Worm (Caenorhabditis elegans) whole organism, L1 larva: ENCODE measurements around the gene F36H5.8.
A peak's percentile ranks its signal among the peaks of the same experiment; 100 is the strongest.
"Not testable (repeated sequence)": the region's sequence is repeated elsewhere in the genome, so short reads cannot be mapped to it uniquely, and the experiment has no call there.

Experiments
- C04F5.9 ChIP-seq: sonication (generic microtip); optimal IDR thresholded peaks from 2 replicates; lab custom pipeline; 2016; ENCODE audit warnings: missing genetic modification characterization, missing compliant biosample characterization
- C16A3.4 ChIP-seq: fragments of 150-350 bp; optimal IDR thresholded peaks from 2 replicates; lab custom pipeline; 2014; ENCODE audit warnings: missing biosample characterization, missing genetic modification characterization
- C34B4.2 ChIP-seq: sonication (generic microtip); optimal IDR thresholded peaks from 2 replicates; lab custom pipeline; 2017; ENCODE audit warnings: mild to moderate bottlenecking, missing genetic modification characterization, missing compliant biosample characterization
- blmp-1 ChIP-seq: fragments of 150-350 bp; optimal IDR thresholded peaks from 2 replicates; lab custom pipeline; 2014; ENCODE audit warnings: missing biosample characterization, missing genetic modification characterization
- ceh-82 ChIP-seq, 3 experiments: fragments of 150-350 bp in 1 of 3; sonication (generic microtip) in 2 of 3; optimal IDR thresholded peaks; 2 replicates each; lab custom pipeline; 2014 to 2017; ENCODE audit warnings: missing biosample characterization in 3 of 3, missing genetic modification characterization in 3 of 3
- efl-1 ChIP-seq, 4 experiments: fragments of 150-350 bp; optimal IDR thresholded peaks in 3 of 4; peaks in 1 of 4; 1 replicate in 1 of 4; 2 replicates in 3 of 4; lab custom pipeline; 2014; ENCODE audit warnings: missing biosample characterization in 2 of 4, missing genetic modification characterization in 2 of 4, missing genetic modification reagents in 2 of 4
- egl-27 ChIP-seq, 2 experiments: fragments of 150-350 bp in 1 of 2; sonication (generic microtip); optimal IDR thresholded peaks; 3 replicates each; lab custom pipeline; 2017 to 2018; ENCODE audit warnings: missing biosample characterization in 2 of 2, missing genetic modification characterization in 2 of 2, missing genetic modification reagents in 2 of 2
- elt-2 ChIP-seq: sonication (generic microtip); optimal IDR thresholded peaks from 2 replicates; lab custom pipeline; 2016; ENCODE audit warnings: missing genetic modification characterization, mild to moderate bottlenecking, inconsistent platforms, missing compliant biosample characterization, missing genetic modification reagents
- fkh-8 ChIP-seq: sonication (generic microtip); optimal IDR thresholded peaks from 2 replicates; lab custom pipeline; 2016; ENCODE audit warnings: mild to moderate bottlenecking, missing genetic modification characterization, missing compliant biosample characterization
- hlh-4 ChIP-seq: sonication (generic microtip); optimal IDR thresholded peaks from 2 replicates; lab custom pipeline; 2016; ENCODE audit warnings: mild to moderate bottlenecking, missing genetic modification characterization, missing compliant biosample characterization
- irx-1 ChIP-seq: sonication (generic microtip); optimal IDR thresholded peaks from 2 replicates; lab custom pipeline; 2016; ENCODE audit warnings: missing genetic modification characterization, missing compliant biosample characterization
- lin-13 ChIP-seq: fragments of 150-350 bp; optimal IDR thresholded peaks from 2 replicates; lab custom pipeline; 2014; ENCODE audit warnings: missing biosample characterization, missing genetic modification reagents, missing genetic modification characterization
- lin-14 ChIP-seq: fragments of 200-800 bp; sonication (Bioruptor generic); optimal IDR thresholded peaks from 2 replicates; lab custom pipeline; 2018; ENCODE audit warnings: mild to moderate bottlenecking, missing genetic modification characterization, moderate library complexity, missing compliant biosample characterization
- lin-35 ChIP-seq, 2 experiments: fragments of 150-350 bp; optimal IDR thresholded peaks; 2 replicates each; lab custom pipeline; 2014; ENCODE audit warnings: missing biosample characterization in 2 of 2, missing genetic modification characterization in 2 of 2, missing genetic modification reagents in 2 of 2
- lin-39 ChIP-seq: fragments of 150-350 bp; optimal IDR thresholded peaks from 2 replicates; lab custom pipeline; 2014; ENCODE audit warnings: missing biosample characterization, missing genetic modification reagents, missing genetic modification characterization
- lir-3 ChIP-seq: sonication (generic microtip); optimal IDR thresholded peaks from 2 replicates; lab custom pipeline; 2016; ENCODE audit warnings: mild to moderate bottlenecking, missing genetic modification characterization, moderate library complexity, missing compliant biosample characterization; ENCODE audit not compliant: poor library complexity
- mab-9 ChIP-seq: fragments of 200-800 bp; sonication (Bioruptor generic); IDR thresholded peaks from 2 replicates; pipeline ENCODE4 v1.3.6; 2022; ENCODE audit warnings: missing genetic modification reagents, missing genetic modification characterization, missing compliant biosample characterization
- nhr-11 ChIP-seq: fragments of 150-350 bp; optimal IDR thresholded peaks from 2 replicates; lab custom pipeline; 2014; ENCODE audit warnings: missing biosample characterization, missing genetic modification characterization
- nhr-20 ChIP-seq: sonication (generic microtip); optimal IDR thresholded peaks from 2 replicates; lab custom pipeline; 2016; ENCODE audit warnings: mild to moderate bottlenecking, missing genetic modification characterization, missing compliant biosample characterization
- nhr-237 ChIP-seq: fragments of 150-350 bp; optimal IDR thresholded peaks from 2 replicates; lab custom pipeline; 2014; ENCODE audit warnings: missing biosample characterization, missing genetic modification characterization
- nhr-28 ChIP-seq: fragments of 150-350 bp; optimal IDR thresholded peaks from 2 replicates; lab custom pipeline; 2014; ENCODE audit warnings: missing biosample characterization, missing genetic modification characterization
- nhr-47 ChIP-seq: sonication (generic microtip); optimal IDR thresholded peaks from 2 replicates; lab custom pipeline; 2016; ENCODE audit warnings: mild to moderate bottlenecking, missing genetic modification characterization, moderate library complexity, missing compliant biosample characterization
- nhr-84 ChIP-seq: sonication (generic microtip); optimal IDR thresholded peaks from 2 replicates; lab custom pipeline; 2017; ENCODE audit warnings: missing biosample characterization, missing genetic modification characterization
- pag-3 ChIP-seq: sonication (generic microtip); optimal IDR thresholded peaks from 2 replicates; lab custom pipeline; 2017; ENCODE audit warnings: missing genetic modification characterization, mild to moderate bottlenecking, missing compliant biosample characterization, antibody characterized with exemption, borderline replicate concordance; ENCODE audit not compliant: insufficient read depth
- pax-3 ChIP-seq: fragments of 200-800 bp; sonication (Bioruptor generic); optimal IDR thresholded peaks from 2 replicates; lab custom pipeline; 2018; ENCODE audit warnings: mild to moderate bottlenecking, missing genetic modification characterization, moderate library complexity, missing compliant biosample characterization
- skn-1 ChIP-seq: fragments of 150-350 bp; optimal IDR thresholded peaks from 2 replicates; lab custom pipeline; 2014; ENCODE audit warnings: missing biosample characterization, missing genetic modification characterization
- sptf-1 ChIP-seq: fragments of 150-350 bp; optimal IDR thresholded peaks from 2 replicates; lab custom pipeline; 2014; ENCODE audit warnings: missing biosample characterization, missing genetic modification characterization
- sup-37 ChIP-seq: fragments of 200-800 bp; sonication (Bioruptor generic); optimal IDR thresholded peaks from 2 replicates; lab custom pipeline; 2018; ENCODE audit warnings: mild to moderate bottlenecking, missing genetic modification characterization, missing compliant biosample characterization
- tbx-2 ChIP-seq: sonication (generic microtip); optimal IDR thresholded peaks from 2 replicates; lab custom pipeline; 2016; ENCODE audit warnings: missing genetic modification characterization, missing compliant biosample characterization
- unc-30 ChIP-seq: sonication (generic microtip); optimal IDR thresholded peaks from 2 replicates; lab custom pipeline; 2017; ENCODE audit warnings: missing biosample characterization, missing genetic modification characterization
- zag-1 ChIP-seq: fragments of 150-350 bp; optimal IDR thresholded peaks from 2 replicates; lab custom pipeline; 2014; ENCODE audit warnings: missing biosample characterization, missing genetic modification characterization
- ztf-4 ChIP-seq: fragments of 150-350 bp; optimal IDR thresholded peaks from 2 replicates; lab custom pipeline; 2014; ENCODE audit warnings: missing biosample characterization, missing genetic modification characterization

The F36H5.8 gene

ce11 chrII:1767458-1767857, 17.0 kb upstream of the F36H5.8 start:
- TF ChIP-seq elt-2 (tag; lab: Kevin White, UChicago) (peak; percentile 28), efl-1 (GFP tag; optimal IDR thresholded peaks at IDR 0.05 in 1 of 2; lab: Kevin White, UChicago) (peak in 1 of 2 experiments; percentile 43), lin-35 (GFP tag; optimal IDR thresholded peaks at IDR 0.05; lab: Kevin White, UChicago) (peak in 1 of 2 experiments; percentile 10)
- not testable (repeated sequence) for TF ChIP-seq efl-1 (optimal IDR thresholded peaks at IDR 0.05; lab: Kevin White, UChicago)

ce11 chrII:1766715-1767114, 16.2 kb upstream of the F36H5.8 start:
- TF ChIP-seq nhr-47 (tag; lab: Kevin White, UChicago), result no peak
- TF ChIP-seq zag-1 (tag; lab: Kevin White, UChicago), result no peak
- no peak for TF ChIP-seq pax-3 (tag; lab: Kevin White, UChicago)
- no peak for TF ChIP-seq lir-3 (tag; lab: Kevin White, UChicago)
- TF ChIP-seq pag-3, result no peak
- no peak for TF ChIP-seq C04F5.9 (tag; lab: Kevin White, UChicago)
- no peak for TF ChIP-seq nhr-28 (tag; lab: Kevin White, UChicago)
- no peak for TF ChIP-seq tbx-2 (tag; lab: Kevin White, UChicago)
- TF ChIP-seq C16A3.4 (tag; lab: Kevin White, UChicago), result no peak
- no peak for TF ChIP-seq nhr-237 (tag; lab: Kevin White, UChicago)
- TF ChIP-seq sptf-1 (tag; lab: Kevin White, UChicago), result no peak
- no peak for TF ChIP-seq mab-9 (GFP tag; lab: Robert Waterston, UW)
- no peak for TF ChIP-seq lin-13 (GFP tag; lab: Kevin White, UChicago)

DNA sequence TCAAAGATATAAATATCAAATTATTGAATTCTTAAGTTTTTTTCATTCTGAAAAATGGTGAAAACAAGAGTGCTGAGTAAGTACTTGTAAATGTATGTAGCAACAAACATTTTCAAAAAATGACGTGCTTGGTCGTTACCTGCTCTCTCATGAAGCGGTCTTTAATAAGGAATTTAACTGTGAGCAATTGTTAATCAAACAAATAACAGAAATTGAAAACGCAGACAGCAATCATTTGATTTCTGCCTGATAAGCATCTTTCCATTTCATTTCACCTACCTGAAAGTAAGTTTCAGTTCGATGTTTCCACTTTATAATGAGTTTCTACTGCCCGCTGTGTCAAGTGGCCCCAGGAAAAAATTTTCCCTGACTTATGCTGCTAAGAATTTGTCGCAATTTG, 12.6 kb upstream of the F36H5.8 start, which contains the start of gene math-28:
Gene math-28 (plus strand): TSS at position 301 of the 400 bp plus-strand sequence.
- TF ChIP-seq hlh-4 (tag; lab: Kevin White, UChicago), result no peak
- TF ChIP-seq blmp-1, result no peak
- TF ChIP-seq lin-13 (GFP tag; lab: Kevin White, UChicago), result no peak
- TF ChIP-seq lin-14 (GFP tag; lab: Kevin White, UChicago), result no peak
- no peak for TF ChIP-seq sup-37 (GFP tag; lab: Kevin White, UChicago)
- TF ChIP-seq, all 84 proteins: peak for 0

DNA sequence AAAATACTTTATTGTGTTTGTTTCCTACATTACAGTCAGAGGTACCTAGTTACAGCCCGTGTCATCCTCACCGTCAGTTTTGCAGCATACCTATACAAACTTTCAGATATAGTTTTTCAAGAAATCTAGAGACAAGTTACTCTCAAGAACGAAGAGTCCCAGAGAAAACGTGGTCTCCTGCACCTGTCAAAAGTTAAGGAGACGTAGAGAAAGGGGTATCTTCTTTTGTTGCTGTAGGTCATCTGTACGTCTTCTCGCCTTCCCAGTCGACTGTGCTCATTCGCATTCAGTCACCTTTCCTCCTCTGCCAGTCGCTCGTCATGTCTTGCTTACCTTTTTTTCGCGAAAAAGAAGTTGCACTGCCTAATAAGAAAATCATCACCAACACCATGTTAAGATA, 11.1 kb upstream of the F36H5.8 start, which contains the start of gene F36H5.4:
Gene F36H5.4 (plus strand): TSS at position 301 of the 400 bp plus-strand sequence.
- no peak for TF ChIP-seq lir-3 (tag; lab: Kevin White, UChicago)
- TF ChIP-seq nhr-47 (tag; lab: Kevin White, UChicago), result no peak
- TF ChIP-seq nhr-11, result no peak
- TF ChIP-seq nhr-84, result no peak
- no peak for TF ChIP-seq fkh-8 (tag; lab: Kevin White, UChicago)
- TF ChIP-seq elt-2 (tag; lab: Kevin White, UChicago), result no peak
- no peak for TF ChIP-seq skn-1 (tag; lab: Kevin White, UChicago)
- no peak for TF ChIP-seq lin-14 (GFP tag; lab: Kevin White, UChicago)
- TF ChIP-seq ceh-82 (tag; optimal IDR thresholded peaks at IDR 0.05; lab: Kevin White, UChicago), result no peak
- no peak for TF ChIP-seq nhr-20 (tag; lab: Kevin White, UChicago)
- no peak for TF ChIP-seq lin-39
- TF ChIP-seq C34B4.2 (tag; lab: Kevin White, UChicago), result no peak
- no peak for TF ChIP-seq ztf-4 (tag; lab: Kevin White, UChicago)

DNA sequence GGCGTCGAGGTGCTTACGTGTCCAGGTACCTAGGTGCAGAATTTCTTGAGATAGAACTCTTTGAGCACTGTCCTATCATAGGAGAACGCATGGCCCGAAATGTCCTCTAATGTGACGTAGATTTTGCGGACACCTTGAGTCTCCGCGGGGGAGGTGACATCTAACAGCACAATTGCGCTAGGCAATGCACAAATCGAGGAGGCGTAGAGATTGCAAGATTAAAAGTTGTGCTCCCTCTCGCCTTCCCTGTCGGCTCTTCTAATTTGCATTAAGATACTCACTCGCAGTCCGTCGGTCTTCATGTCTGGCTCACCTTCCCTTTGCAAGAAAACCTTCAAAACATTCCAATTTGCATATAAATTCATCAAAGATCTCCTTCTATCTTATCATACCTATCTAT, 9.1 kb upstream of the F36H5.8 start, which contains the start of gene F36H5.18:
Gene F36H5.18 (plus strand): TSS at position 301 of the 400 bp plus-strand sequence.
- TF ChIP-seq unc-30 (tag; lab: Kevin White, UChicago) (no peak), ceh-82 (tag; optimal IDR thresholded peaks at IDR 0.05; lab: Kevin White, UChicago) (no peak), C16A3.4 (tag; lab: Kevin White, UChicago) (no peak), irx-1 (no peak), egl-27 (tag; optimal IDR thresholded peaks at IDR 0.05; lab: Kevin White, UChicago) (no peak)
